Worm (Caenorhabditis elegans) whole organism, mixed stage, embryonic: ENCODE data around the gene gck-2.

Experiments used
- elt-1 ChIP-seq: sonication (generic microtip); optimal IDR thresholded peaks from 2 replicates; lab custom pipeline; 2017; ENCODE audit warnings: missing genetic modification characterization, mild to moderate bottlenecking, missing compliant biosample characterization, antibody characterized with exemption, moderate library complexity, borderline replicate concordance; ENCODE audit not compliant: insufficient read depth
- elt-3 ChIP-seq: fragments of 150-350 bp; optimal IDR thresholded peaks from 2 replicates; lab custom pipeline; 2014; ENCODE audit warnings: missing biosample characterization, missing genetic modification characterization
- ham-2 ChIP-seq: fragments of 200-800 bp; sonication (Bioruptor generic); optimal IDR thresholded peaks from 2 replicates; lab custom pipeline; 2018; ENCODE audit warnings: mild to moderate bottlenecking, missing genetic modification characterization, missing compliant biosample characterization
- lin-13 ChIP-seq: fragments of 150-350 bp; optimal IDR thresholded peaks from 2 replicates; lab custom pipeline; 2014; ENCODE audit warnings: missing biosample characterization, missing genetic modification characterization
- mab-5 ChIP-seq: fragments of 150-350 bp; optimal IDR thresholded peaks from 2 replicates; lab custom pipeline; 2014; ENCODE audit warnings: missing biosample characterization, missing genetic modification characterization
- mls-2 ChIP-seq: sonication (generic microtip); optimal IDR thresholded peaks from 2 replicates; lab custom pipeline; 2016; ENCODE audit warnings: mild to moderate bottlenecking, missing genetic modification characterization, moderate library complexity, missing compliant biosample characterization
- nhr-237 ChIP-seq: fragments of 150-350 bp; optimal IDR thresholded peaks from 2 replicates; lab custom pipeline; 2014; ENCODE audit warnings: missing biosample characterization, missing genetic modification characterization
- snpc-4 ChIP-seq: fragments of 150-350 bp; optimal IDR thresholded peaks from 2 replicates; lab custom pipeline; 2014; ENCODE audit warnings: missing biosample characterization, missing genetic modification characterization
- sptf-1 ChIP-seq: sonication (generic microtip); optimal IDR thresholded peaks from 2 replicates; lab custom pipeline; 2017; ENCODE audit warnings: mild to moderate bottlenecking, missing genetic modification characterization, moderate library complexity, missing compliant biosample characterization
- unc-62 ChIP-seq: fragments of 150-350 bp; optimal IDR thresholded peaks from 2 replicates; lab custom pipeline; 2014; ENCODE audit warnings: missing biosample characterization, missing genetic modification reagents, missing genetic modification characterization
- ztf-11 ChIP-seq: fragments of 150-350 bp; optimal IDR thresholded peaks from 2 replicates; lab custom pipeline; 2014; ENCODE audit warnings: missing biosample characterization, missing genetic modification characterization

- TF ChIP-seq elt-1 (tag; lab: Kevin White, UChicago) (no peak), elt-3 (no peak), ham-2 (GFP tag; lab: Kevin White, UChicago) (no peak), nhr-237 (tag; lab: Kevin White, UChicago) (no peak), lin-13 (no peak), ztf-11 (tag; lab: Kevin White, UChicago) (no peak), sptf-1 (no peak), unc-62 (GFP tag; lab: Kevin White, UChicago) (no peak), mab-5 (tag; lab: Kevin White, UChicago) (no peak), snpc-4 (tag; lab: Kevin White, UChicago) (no peak), mls-2 (tag; lab: Kevin White, UChicago) (no peak)
These were observed 31.0 kb upstream of the gck-2 start for ce11 chrV:6823432-6823831.
